Worm (Caenorhabditis elegans): ENCODE results near the gene far-2.

DNA sequence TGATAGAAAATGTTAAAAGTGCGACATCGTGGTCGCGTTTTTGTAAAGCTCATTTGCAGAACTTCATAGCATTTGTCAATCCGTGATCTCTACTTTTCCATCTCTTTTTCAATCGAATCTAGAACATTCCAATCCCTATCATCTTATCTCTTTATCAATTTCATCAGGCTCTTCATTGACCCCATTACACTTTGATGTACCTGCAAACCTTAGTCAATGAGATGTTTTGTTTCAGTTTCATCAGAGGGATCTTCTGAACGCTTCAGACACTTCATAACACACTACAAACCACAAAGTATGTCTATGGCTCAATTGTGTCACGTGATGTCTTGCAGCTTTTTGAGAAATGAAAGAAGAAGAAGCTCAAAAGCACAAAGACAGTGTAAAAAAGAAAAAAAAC is 1.5 kb downstream of the far-2 start:
- TF ChIP-seq rec-8 (tag; optimal IDR thresholded peaks at IDR 0.05) = no peak
- no peak for TF ChIP-seq ama-1 (optimal IDR thresholded peaks at IDR 0.05)
- TF ChIP-seq ama-1 (GFP tag; optimal IDR thresholded peaks at IDR 0.05) = no peak
- no peak for TF ChIP-seq pbrm-1 (GFP tag; IDR thresholded peaks at IDR 0.05)
- TF ChIP-seq madf-3 (GFP tag; IDR thresholded peaks at IDR 0.05) = no peak
- no peak for TF ChIP-seq F49E8.2 (tag; optimal IDR thresholded peaks at IDR 0.05; ENCODE audit: insufficient read depth)
- TF ChIP-seq C17E4.6 (GFP tag; IDR thresholded peaks at IDR 0.05) = no peak
- no peak for TF ChIP-seq sea-2 (GFP tag; IDR thresholded peaks at IDR 0.05)
- TF ChIP-seq unc-62 (GFP tag; optimal IDR thresholded peaks at IDR 0.05) = no peak
- TF ChIP-seq ZK185.1 (tag; optimal IDR thresholded peaks at IDR 0.05; ENCODE audit: poor library complexity, severe bottlenecking) = no peak
- no peak for TF ChIP-seq ceh-40 (GFP tag; IDR thresholded peaks at IDR 0.05)
- no peak for TF ChIP-seq F57C9.4 (tag; optimal IDR thresholded peaks at IDR 0.05)
- TF ChIP-seq madf-8 (GFP tag; conservative IDR thresholded peaks at IDR 0.05) = no peak

Data from whole organism, young adult.